Fruit fly (Drosophila melanogaster): ENCODE measurements around the gene CG10132.

DNA sequence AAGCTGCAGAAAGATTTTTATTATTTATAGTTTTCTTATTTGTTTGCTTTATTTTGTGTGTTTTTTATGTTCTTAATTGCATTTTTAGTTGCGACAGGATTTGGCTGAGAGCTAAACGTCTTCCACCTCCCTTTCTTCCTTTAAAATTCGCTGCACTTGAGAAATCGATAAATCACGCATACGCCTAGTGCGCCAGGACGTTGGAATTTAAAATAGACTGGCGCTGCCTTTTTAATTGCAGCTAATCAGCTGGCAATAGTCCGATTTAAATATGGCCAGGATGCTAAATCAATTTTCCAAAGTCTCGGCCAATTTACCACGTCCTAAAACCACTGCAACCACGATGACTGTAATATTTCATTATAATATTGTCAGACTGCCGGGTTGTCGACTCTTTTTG lies 8.2 kb downstream of the CG10132 start:
- TF ChIP-seq OdsH (GFP tag; optimal IDR thresholded peaks at IDR 0.05) (no peak), CG15336 (GFP tag; IDR thresholded peaks at IDR 0.05) (no peak), CG10631 (GFP tag; optimal IDR thresholded peaks at IDR 0.05) (no peak), CG6808 (GFP tag; optimal IDR thresholded peaks at IDR 0.05) (no peak), Eip75B (GFP tag; optimal IDR thresholded peaks at IDR 0.05) (no peak), dac (GFP tag; optimal IDR thresholded peaks at IDR 0.05) (no peak)
